Worm (Caenorhabditis elegans): Measurements from ENCODE around the gene srh-112.

DNA sequence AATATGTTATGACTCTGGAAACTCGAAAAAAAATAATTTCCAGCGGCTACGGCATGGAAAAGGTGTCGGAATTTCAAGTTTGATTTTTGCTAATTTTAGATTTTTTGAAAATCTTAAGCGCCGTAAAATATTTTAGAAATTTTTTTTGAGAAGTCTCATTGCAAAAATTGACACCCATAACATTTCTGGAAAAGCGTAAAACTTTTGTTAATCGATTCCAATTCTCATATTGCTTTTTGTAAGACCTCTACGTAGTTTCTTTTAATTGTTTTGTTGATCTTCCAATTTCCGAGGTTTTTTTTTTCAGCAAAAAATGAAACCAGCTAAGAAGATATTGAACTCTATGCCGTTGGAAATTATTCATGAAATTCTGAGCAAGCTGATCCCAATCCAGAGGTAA lies 32.8 kb upstream of the srh-112 start, which contains the start of gene fbxa-85:
- peak in 1 of 2 experiments; percentile 72 for TF ChIP-seq unc-62 (GFP tag; optimal IDR thresholded peaks at IDR 0.05 in 1 of 2)
- TF ChIP-seq unc-62 (tag; optimal IDR thresholded peaks at IDR 0.05): no peak
- TF ChIP-seq fos-1 (tag; optimal IDR thresholded peaks at IDR 0.05): no peak
- no peak for TF ChIP-seq F10B5.3 (tag; optimal IDR thresholded peaks at IDR 0.05)
- TF ChIP-seq egl-27 (tag; optimal IDR thresholded peaks at IDR 0.05): no peak
- TF ChIP-seq nhr-6 (tag; optimal IDR thresholded peaks at IDR 0.05): no peak
- TF ChIP-seq tra-1 (GFP tag; IDR thresholded peaks at IDR 0.05): no peak
- TF ChIP-seq hmg-1.1 (GFP tag; IDR thresholded peaks at IDR 0.05): no peak
- no peak for TF ChIP-seq unc-130 (GFP tag; optimal IDR thresholded peaks at IDR 0.05)
- no peak for TF ChIP-seq mep-1 (tag; optimal IDR thresholded peaks at IDR 0.05)
- no peak for TF ChIP-seq lin-15B (tag; optimal IDR thresholded peaks at IDR 0.05)
